Fruit fly (Drosophila melanogaster) whole organism, wandering third instar larva: ENCODE measurements around the gene Agpat1.

ENCODE experiments used
- Abd-B ChIP-seq: fragments of >200 bp; optimal IDR thresholded peaks from 2 replicates; lab custom pipeline; 2017; ENCODE audit warnings: missing biosample characterization, missing genetic modification characterization
- CG32264 ChIP-seq: fragments of 200-800 bp; sonication (Bioruptor generic); optimal IDR thresholded peaks from 2 replicates; lab custom pipeline; 2016; ENCODE audit warnings: missing biosample characterization, missing genetic modification characterization
- CG9705 ChIP-seq: fragments of 200-800 bp; sonication (Bioruptor generic); optimal IDR thresholded peaks from 2 replicates; lab custom pipeline; 2018; ENCODE audit warnings: missing biosample characterization, mild to moderate bottlenecking, missing genetic modification characterization
- CrebA ChIP-seq: fragments of 200-800 bp; sonication (Bioruptor generic); optimal IDR thresholded peaks from 2 replicates; lab custom pipeline; 2016; ENCODE audit warnings: missing biosample characterization, mild to moderate bottlenecking, missing genetic modification characterization, borderline replicate concordance
- Dfd ChIP-seq: fragments of >200 bp; optimal IDR thresholded peaks from 2 replicates; lab custom pipeline; 2017; ENCODE audit warnings: missing biosample characterization, missing genetic modification characterization
- Dif ChIP-seq: fragments of 200-275, 200-300 bp; sonication (Bioruptor generic); optimal IDR thresholded peaks from 2 replicates; lab custom pipeline; 2018; ENCODE audit warnings: missing biosample characterization, missing genetic modification characterization; ENCODE audit not compliant: partially characterized antibody
- GATAd ChIP-seq: sonication (Bioruptor generic); optimal IDR thresholded peaks from 2 replicates; lab custom pipeline; 2016; ENCODE audit warnings: missing biosample characterization, missing genetic modification characterization
- HLH106 ChIP-seq: fragments of 200-800 bp; optimal IDR thresholded peaks from 3 replicates; lab custom pipeline; 2019; ENCODE audit warnings: missing biosample characterization, mild to moderate bottlenecking, missing genetic modification characterization, moderate library complexity
- Hnf4 ChIP-seq: fragments of 200-800 bp; sonication (Bioruptor generic); optimal IDR thresholded peaks from 2 replicates; lab custom pipeline; 2016; ENCODE audit warnings: missing biosample characterization, mild to moderate bottlenecking, missing genetic modification characterization
- Hr78 ChIP-seq: fragments of >200 bp; optimal IDR thresholded peaks from 2 replicates; lab custom pipeline; 2017; ENCODE audit warnings: missing biosample characterization, missing genetic modification characterization
- Hr83 ChIP-seq: fragments of 200-300 bp; sonication (Bioruptor generic); optimal IDR thresholded peaks from 2 replicates; lab custom pipeline; 2016; ENCODE audit warnings: missing biosample characterization, mild to moderate bottlenecking, missing genetic modification characterization, moderate library complexity; ENCODE audit not compliant: poor library complexity, severe bottlenecking
- Jra ChIP-seq: sonication (Bioruptor generic); optimal IDR thresholded peaks from 2 replicates; lab custom pipeline; 2016; ENCODE audit warnings: missing biosample characterization, missing genetic modification characterization
- Mio ChIP-seq: sonication (Bioruptor generic); optimal IDR thresholded peaks from 2 replicates; lab custom pipeline; 2016; ENCODE audit warnings: missing biosample characterization, missing genetic modification characterization
- Myc ChIP-seq: fragments of >200 bp; optimal IDR thresholded peaks from 2 replicates; lab custom pipeline; 2017
- N ChIP-seq: fragments of >200 bp; optimal IDR thresholded peaks from 2 replicates; lab custom pipeline; 2018; ENCODE audit warnings: missing biosample characterization, missing external identifiers, missing genetic modification characterization
- OdsH ChIP-seq: fragments of 200-800 bp; sonication (Bioruptor generic); optimal IDR thresholded peaks from 2 replicates; lab custom pipeline; 2016; ENCODE audit warnings: missing biosample characterization, mild to moderate bottlenecking, missing genetic modification characterization
- Rel ChIP-seq, 2 experiments: fragments of 200-800 bp; sonication (Bioruptor generic) in 1 of 2; optimal IDR thresholded peaks; 2 replicates in 1 of 2; 3 replicates in 1 of 2; lab custom pipeline; 2016 to 2019; ENCODE audit warnings: mild to moderate bottlenecking in 2 of 2, missing biosample characterization in 2 of 2, missing genetic modification characterization in 2 of 2, moderate library complexity in 1 of 2
- Sp1 ChIP-seq: fragments of 200-800 bp; sonication (Bioruptor generic); optimal IDR thresholded peaks from 3 replicates; lab custom pipeline; 2019; ENCODE audit warnings: missing biosample characterization, mild to moderate bottlenecking, missing genetic modification characterization, moderate library complexity
- Vsx2 ChIP-seq: fragments of 200-300, 225-300 bp; sonication (Bioruptor generic); optimal IDR thresholded peaks from 2 replicates; lab custom pipeline; 2018; ENCODE audit warnings: missing biosample characterization, missing genetic modification characterization; ENCODE audit not compliant: partially characterized antibody
- br ChIP-seq: fragments of 200-800 bp; sonication (Bioruptor generic); optimal IDR thresholded peaks from 2 replicates; lab custom pipeline; 2016; ENCODE audit warnings: missing biosample characterization, missing genetic modification characterization
- brk ChIP-seq: fragments of 200-800 bp; sonication (Bioruptor generic); optimal IDR thresholded peaks from 2 replicates; lab custom pipeline; 2016; ENCODE audit warnings: missing biosample characterization, mild to moderate bottlenecking, missing genetic modification characterization
- dl ChIP-seq, 2 experiments: fragments of 175-275, 200-275 bp in 1 of 2; fragments of 200-275 bp in 1 of 2; sonication (Bioruptor generic); optimal IDR thresholded peaks; lab custom pipeline; 2018; ENCODE audit warnings: mild to moderate bottlenecking in 2 of 2, missing biosample characterization in 2 of 2, missing genetic modification characterization in 2 of 2, moderate library complexity in 2 of 2; ENCODE audit not compliant: partially characterized antibody in 2 of 2, insufficient read depth in 1 of 2
- dmrt93B ChIP-seq: fragments of 200-800 bp; sonication (Bioruptor generic); optimal IDR thresholded peaks from 2 replicates; lab custom pipeline; 2018; ENCODE audit warnings: missing biosample characterization, mild to moderate bottlenecking, missing genetic modification characterization
- dsf ChIP-seq: sonication (Bioruptor generic); optimal IDR thresholded peaks from 2 replicates; lab custom pipeline; 2016; ENCODE audit warnings: missing biosample characterization, missing genetic modification characterization, borderline replicate concordance
- ey ChIP-seq: fragments of 200-800 bp; sonication (Bioruptor generic); optimal IDR thresholded peaks from 2 replicates; lab custom pipeline; 2016; ENCODE audit warnings: missing biosample characterization, missing genetic modification characterization
- foxo ChIP-seq, 2 experiments: fragments of 200-800 bp; sonication (Bioruptor generic); optimal IDR thresholded peaks; 2 replicates in 1 of 2; 3 replicates in 1 of 2; lab custom pipeline; 2016 to 2017; ENCODE audit warnings: missing biosample characterization in 2 of 2, missing genetic modification characterization in 2 of 2
- fru ChIP-seq: fragments of 200-800 bp; sonication (Bioruptor generic); optimal IDR thresholded peaks from 3 replicates; lab custom pipeline; 2016; ENCODE audit warnings: missing biosample characterization, mild to moderate bottlenecking, missing genetic modification characterization
- h ChIP-seq: fragments of 200-800 bp; sonication (Bioruptor generic); optimal IDR thresholded peaks from 3 replicates; lab custom pipeline; 2016; ENCODE audit warnings: missing biosample characterization, mild to moderate bottlenecking, missing genetic modification characterization
- jim ChIP-seq: fragments of 175-275, 200-325 bp; sonication (Bioruptor generic); optimal IDR thresholded peaks from 2 replicates; lab custom pipeline; 2016; ENCODE audit warnings: missing biosample characterization, mild to moderate bottlenecking, missing genetic modification characterization
- lola ChIP-seq: fragments of >200 bp; optimal IDR thresholded peaks from 2 replicates; lab custom pipeline; 2017; ENCODE audit warnings: missing biosample characterization, missing genetic modification characterization
- pan ChIP-seq: fragments of >200 bp; optimal IDR thresholded peaks from 2 replicates; lab custom pipeline; 2017
- psq ChIP-seq: fragments of 200-800 bp; sonication (Bioruptor generic); optimal IDR thresholded peaks from 3 replicates; lab custom pipeline; 2017; ENCODE audit warnings: missing biosample characterization, mild to moderate bottlenecking, missing genetic modification characterization, moderate library complexity
- rgr ChIP-seq: fragments of 200-800 bp; sonication (Bioruptor generic); optimal IDR thresholded peaks from 3 replicates; lab custom pipeline; 2016; ENCODE audit warnings: missing biosample characterization, mild to moderate bottlenecking, missing genetic modification characterization
- sage ChIP-seq: fragments of 200-800 bp; sonication (Bioruptor generic); optimal IDR thresholded peaks from 2 replicates; lab custom pipeline; 2016; ENCODE audit warnings: missing biosample characterization, mild to moderate bottlenecking, missing genetic modification characterization
- sv ChIP-seq: fragments of 200-800 bp; sonication (Bioruptor generic); optimal IDR thresholded peaks from 3 replicates; lab custom pipeline; 2016; ENCODE audit warnings: missing biosample characterization, missing genetic modification characterization
- tai ChIP-seq: sonication (Bioruptor generic); optimal IDR thresholded peaks from 2 replicates; lab custom pipeline; 2016; ENCODE audit warnings: missing biosample characterization, missing genetic modification characterization
- usp ChIP-seq: fragments of >200 bp; optimal IDR thresholded peaks from 2 replicates; lab custom pipeline; 2017; ENCODE audit warnings: missing biosample characterization, missing genetic modification characterization
- woc ChIP-seq: sonication (Bioruptor generic); optimal IDR thresholded peaks from 2 replicates; lab custom pipeline; 2016; ENCODE audit warnings: missing biosample characterization, mild to moderate bottlenecking, missing genetic modification characterization

The Agpat1 gene

dm6 chrX:12760466-12761133 is 4.5 kb upstream of the Agpat1 start, which contains the start of gene Paics:
Paics (minus strand) TSS chrX:12760617.
- TF ChIP-seq N (no peak), sv (no peak), Hr83 (GFP tag; lab: Kevin White, UChicago) (no peak), dsf (GFP tag; lab: Kevin White, UChicago) (no peak), Myc (lab: Kevin White, UChicago) (no peak), Hr78 (GFP tag; lab: Kevin White, UChicago) (no peak), woc (GFP tag; lab: Kevin White, UChicago) (peak; percentile 80), h (peak; percentile 61), br (peak; percentile 49), rgr (GFP tag; lab: Kevin White, UChicago) (peak; percentile 22), Vsx2 (no peak), Dif (GFP tag; lab: Kevin White, UChicago) (no peak), dmrt93B (peak; percentile 43), usp (GFP tag; lab: Kevin White, UChicago) (no peak), psq (GFP tag; lab: Kevin White, UChicago) (peak; percentile 68), CG32264 (GFP tag; lab: Kevin White, UChicago) (no peak), pan (lab: Kevin White, UChicago) (peak; percentile 25), brk (GFP tag; lab: Kevin White, UChicago) (no peak), lola (GFP tag; lab: Kevin White, UChicago) (no peak), sage (GFP tag; lab: Kevin White, UChicago) (no peak), foxo (GFP tag; optimal IDR thresholded peaks at IDR 0.05; lab: Kevin White, UChicago) (peak in 1 of 2 experiments; percentile 80), HLH106 (peak; percentile 64), Abd-B (GFP tag; lab: Kevin White, UChicago) (no peak), Mio (GFP tag; lab: Kevin White, UChicago) (no peak), Rel (GFP tag; optimal IDR thresholded peaks at IDR 0.05; lab: Kevin White, UChicago) (no peak), Rel (tag; optimal IDR thresholded peaks at IDR 0.05; lab: Kevin White, UChicago) (peak; percentile 9), OdsH (peak; percentile 35), jim (no peak), Dfd (GFP tag; lab: Kevin White, UChicago) (no peak), CG9705 (GFP tag; lab: Kevin White, UChicago) (no peak), Sp1 (GFP tag; lab: Kevin White, UChicago) (peak; percentile 64), ey (GFP tag; lab: Kevin White, UChicago) (peak; percentile 43), Jra (no peak), fru (GFP tag; lab: Kevin White, UChicago) (peak; percentile 82), CrebA (no peak), dl (GFP tag; optimal IDR thresholded peaks at IDR 0.05; lab: Kevin White, UChicago; ENCODE audit: insufficient read depth in 1 of 2, partially characterized antibody in 2 of 2) (no peak), tai (GFP tag; lab: Kevin White, UChicago) (no peak), GATAd (GFP tag; lab: Kevin White, UChicago) (peak; percentile 26), Hnf4 (GFP tag; lab: Kevin White, UChicago) (no peak)

- TF ChIP-seq woc (GFP tag; lab: Kevin White, UChicago) = no peak
- no peak for TF ChIP-seq Abd-B (GFP tag; lab: Kevin White, UChicago)
- no peak for TF ChIP-seq tai (GFP tag; lab: Kevin White, UChicago)
- no peak for TF ChIP-seq Myc (lab: Kevin White, UChicago)
- no peak for TF ChIP-seq dsf (GFP tag; lab: Kevin White, UChicago)
- no peak for TF ChIP-seq CG9705 (GFP tag; lab: Kevin White, UChicago)
- TF ChIP-seq usp (GFP tag; lab: Kevin White, UChicago) = no peak
- TF ChIP-seq Sp1 (GFP tag; lab: Kevin White, UChicago) = no peak
- no peak for TF ChIP-seq CG32264 (GFP tag; lab: Kevin White, UChicago)
- no peak for TF ChIP-seq foxo (GFP tag; optimal IDR thresholded peaks at IDR 0.05; lab: Kevin White, UChicago)
- no peak for TF ChIP-seq Dif (GFP tag; lab: Kevin White, UChicago)
- TF ChIP-seq CrebA = no peak
- no peak for TF ChIP-seq dmrt93B
- TF ChIP-seq Hnf4 (GFP tag; lab: Kevin White, UChicago) = no peak
- TF ChIP-seq dl (GFP tag; optimal IDR thresholded peaks at IDR 0.05; lab: Kevin White, UChicago; ENCODE audit: insufficient read depth in 1 of 2, partially characterized antibody in 2 of 2) = no peak
- TF ChIP-seq h = no peak
- no peak for TF ChIP-seq sv
- no peak for TF ChIP-seq Rel (GFP tag; optimal IDR thresholded peaks at IDR 0.05; lab: Kevin White, UChicago)
- TF ChIP-seq Rel (tag; optimal IDR thresholded peaks at IDR 0.05; lab: Kevin White, UChicago) = no peak
- no peak for TF ChIP-seq lola (GFP tag; lab: Kevin White, UChicago)
Measured at dm6 chrX:12763467-12763866, 1.6 kb upstream of the Agpat1 start, which contains the start of gene pira. pira (minus strand) TSS chrX:12763611.
